Fruit fly (Drosophila melanogaster) whole organism, prepupa: Measurements from ENCODE around the gene CG18223.

Source experiments
- Blimp-1 ChIP-seq: fragments of 200-800 bp; sonication (Bioruptor generic); optimal IDR thresholded peaks from 3 replicates; lab custom pipeline; 2017; ENCODE audit warnings: missing biosample characterization, missing genetic modification characterization, mild to moderate bottlenecking, moderate library complexity, missing genetic modification reagents
- CG10631 ChIP-seq: fragments of 200-800 bp; sonication (Bioruptor generic); optimal IDR thresholded peaks from 2 replicates; lab custom pipeline; 2016; ENCODE audit warnings: missing biosample characterization, missing genetic modification characterization
- CG10669 ChIP-seq: fragments of 200-800 bp; sonication (Bioruptor generic); optimal IDR thresholded peaks from 3 replicates; lab custom pipeline; 2018; ENCODE audit warnings: missing biosample characterization, mild to moderate bottlenecking, missing genetic modification characterization, moderate library complexity
- CG11294 ChIP-seq: fragments of 200-800 bp; sonication (Bioruptor generic); IDR thresholded peaks from 2 replicates; pipeline ENCODE4 v1.3.6; 2022; ENCODE audit warnings: missing biosample characterization, missing genetic modification characterization
- CG1621 ChIP-seq: fragments of 200-800 bp; sonication (Bioruptor generic); optimal IDR thresholded peaks from 3 replicates; lab custom pipeline; 2018; ENCODE audit warnings: missing biosample characterization, mild to moderate bottlenecking, missing genetic modification characterization
- CG16779 ChIP-seq: fragments of 200-800 bp; sonication (Bioruptor generic); optimal IDR thresholded peaks from 3 replicates; lab custom pipeline; 2017; ENCODE audit warnings: missing biosample characterization, mild to moderate bottlenecking, missing genetic modification characterization
- CG31627 ChIP-seq: fragments of 200-800 bp; sonication (Bioruptor generic); optimal IDR thresholded peaks from 3 replicates; lab custom pipeline; 2016; ENCODE audit warnings: missing biosample characterization, missing genetic modification characterization
- CG32006 ChIP-seq: fragments of 200-800 bp; sonication (Bioruptor generic); optimal IDR thresholded peaks from 3 replicates; lab custom pipeline; 2017; ENCODE audit warnings: missing biosample characterization, mild to moderate bottlenecking, missing genetic modification characterization
- CG3919 ChIP-seq: fragments of 200-800 bp; sonication (Bioruptor generic); optimal IDR thresholded peaks from 3 replicates; lab custom pipeline; 2016; ENCODE audit warnings: missing biosample characterization, missing genetic modification characterization
- CG4318 ChIP-seq: fragments of 200-800 bp; sonication (Bioruptor generic); optimal IDR thresholded peaks from 3 replicates; lab custom pipeline; 2017; ENCODE audit warnings: missing biosample characterization, mild to moderate bottlenecking, missing genetic modification characterization
- CG6276 ChIP-seq: fragments of 200-800 bp; sonication (Bioruptor generic); optimal IDR thresholded peaks from 2 replicates; lab custom pipeline; 2017; ENCODE audit warnings: missing biosample characterization, mild to moderate bottlenecking, missing genetic modification characterization
- CG6792 ChIP-seq: fragments of 200-800 bp; sonication (Bioruptor generic); optimal IDR thresholded peaks from 3 replicates; lab custom pipeline; 2016; ENCODE audit warnings: missing biosample characterization, missing genetic modification characterization
- CG6808 ChIP-seq: fragments of 200-800 bp; sonication (Bioruptor generic); optimal IDR thresholded peaks from 3 replicates; lab custom pipeline; 2017; ENCODE audit warnings: missing biosample characterization, missing genetic modification characterization, mild to moderate bottlenecking, moderate library complexity, missing genetic modification reagents
- CG6854 ChIP-seq: fragments of 200-800 bp; sonication (Bioruptor generic); optimal IDR thresholded peaks from 2 replicates; lab custom pipeline; 2017; ENCODE audit warnings: missing biosample characterization, mild to moderate bottlenecking, missing genetic modification characterization
- CG8119 ChIP-seq: fragments of 200-800 bp; sonication (Bioruptor generic); IDR thresholded peaks from 3 replicates; pipeline ENCODE4 v1.3.6; 2022; ENCODE audit warnings: missing biosample characterization, missing genetic modification characterization
- CG8319 ChIP-seq: fragments of 200-800 bp; sonication (Bioruptor generic); optimal IDR thresholded peaks from 3 replicates; lab custom pipeline; 2016; ENCODE audit warnings: missing biosample characterization, missing genetic modification characterization
- CG8632 ChIP-seq: fragments of 200-800 bp; sonication (Bioruptor generic); optimal IDR thresholded peaks from 3 replicates; lab custom pipeline; 2016; ENCODE audit warnings: missing biosample characterization, missing genetic modification characterization
- CG9139 ChIP-seq: fragments of 200-800 bp; sonication (Bioruptor generic); optimal IDR thresholded peaks from 3 replicates; lab custom pipeline; 2017; ENCODE audit warnings: missing biosample characterization, mild to moderate bottlenecking, missing genetic modification characterization
- Eip75B ChIP-seq: fragments of 200-800 bp; sonication (Bioruptor generic); optimal IDR thresholded peaks from 3 replicates; lab custom pipeline; 2016; ENCODE audit warnings: missing biosample characterization, missing genetic modification characterization
- Eip78C ChIP-seq: fragments of 200-800 bp; sonication (Bioruptor generic); peaks from one replicate; lab custom pipeline; 2016; ENCODE audit warnings: missing biosample characterization, missing genetic modification characterization
- Eip93F ChIP-seq: fragments of 200-800 bp; sonication (Bioruptor generic); optimal IDR thresholded peaks from 2 replicates; lab custom pipeline; 2016; ENCODE audit warnings: missing biosample characterization, mild to moderate bottlenecking, missing genetic modification characterization
- Ets21C ChIP-seq: fragments of 200-800 bp; sonication (Bioruptor generic); optimal IDR thresholded peaks from 3 replicates; lab custom pipeline; 2016; ENCODE audit warnings: missing biosample characterization, missing genetic modification characterization
- Ets96B ChIP-seq: fragments of 200-800 bp; optimal IDR thresholded peaks from 2 replicates; lab custom pipeline; 2019; ENCODE audit warnings: missing biosample characterization, mild to moderate bottlenecking, missing genetic modification characterization, moderate library complexity
- Gug ChIP-seq: fragments of 200-800 bp; sonication (Bioruptor generic); IDR thresholded peaks from 2 replicates; pipeline ENCODE4 v1.3.6; 2022; ENCODE audit warnings: missing biosample characterization, missing genetic modification characterization
- Hr38 ChIP-seq: sonication (Bioruptor generic); optimal IDR thresholded peaks from 2 replicates; lab custom pipeline; 2016; ENCODE audit warnings: missing biosample characterization, missing genetic modification characterization
- Hr39 ChIP-seq: fragments of 200-800 bp; sonication (Bioruptor generic); optimal IDR thresholded peaks from 2 replicates; lab custom pipeline; 2016; ENCODE audit warnings: missing biosample characterization, missing genetic modification characterization
- Hr4 ChIP-seq: fragments of 200-800 bp; sonication (Bioruptor generic); optimal IDR thresholded peaks from 3 replicates; lab custom pipeline; 2016; ENCODE audit warnings: missing biosample characterization, missing genetic modification characterization
- Lpt ChIP-seq: fragments of 200-800 bp; sonication (Bioruptor generic); optimal IDR thresholded peaks from 3 replicates; lab custom pipeline; 2016; ENCODE audit warnings: missing biosample characterization, missing genetic modification characterization
- Met ChIP-seq: fragments of 200-800 bp; sonication (Bioruptor generic); optimal IDR thresholded peaks from 3 replicates; lab custom pipeline; 2016; ENCODE audit warnings: missing biosample characterization, missing genetic modification characterization
- OdsH ChIP-seq: fragments of 200-800 bp; sonication (Bioruptor generic); optimal IDR thresholded peaks from 3 replicates; lab custom pipeline; 2016; ENCODE audit warnings: missing biosample characterization, missing genetic modification characterization
- Smox ChIP-seq: fragments of 200-800 bp; sonication (Bioruptor generic); optimal IDR thresholded peaks from 3 replicates; lab custom pipeline; 2016; ENCODE audit warnings: missing biosample characterization, missing genetic modification characterization
- Sox102F ChIP-seq: fragments of 200-800 bp; sonication (Bioruptor generic); optimal IDR thresholded peaks from 2 replicates; lab custom pipeline; 2016; ENCODE audit warnings: missing biosample characterization, mild to moderate bottlenecking, missing genetic modification characterization
- Sox14 ChIP-seq: fragments of 200-800 bp; sonication (Bioruptor generic); optimal IDR thresholded peaks from 3 replicates; lab custom pipeline; 2016; ENCODE audit warnings: missing biosample characterization, missing genetic modification characterization
- achi ChIP-seq: fragments of 200-800 bp; sonication (Bioruptor generic); optimal IDR thresholded peaks from 3 replicates; lab custom pipeline; 2016; ENCODE audit warnings: missing biosample characterization, missing genetic modification characterization
- acj6 ChIP-seq: fragments of 200-800 bp; sonication (Bioruptor generic); optimal IDR thresholded peaks from 3 replicates; lab custom pipeline; 2016; ENCODE audit warnings: missing biosample characterization, missing genetic modification characterization
- cyc ChIP-seq: fragments of 200-800 bp; sonication (Bioruptor generic); optimal IDR thresholded peaks from 3 replicates; lab custom pipeline; 2016; ENCODE audit warnings: missing biosample characterization, missing genetic modification characterization
- esn ChIP-seq: fragments of 200-800 bp; sonication (Bioruptor generic); optimal IDR thresholded peaks from 2 replicates; lab custom pipeline; 2016; ENCODE audit warnings: missing biosample characterization, mild to moderate bottlenecking, missing genetic modification characterization, moderate library complexity
- fd85E ChIP-seq: fragments of 200-800 bp; sonication (Bioruptor generic); optimal IDR thresholded peaks from 3 replicates; lab custom pipeline; 2016; ENCODE audit warnings: missing biosample characterization, missing genetic modification characterization
- fkh ChIP-seq: fragments of 200-800 bp; sonication (Bioruptor generic); optimal IDR thresholded peaks from 3 replicates; lab custom pipeline; 2017; ENCODE audit warnings: missing biosample characterization, mild to moderate bottlenecking, missing genetic modification characterization, moderate library complexity
- net ChIP-seq: fragments of 200-800 bp; sonication (Bioruptor generic); optimal IDR thresholded peaks from 3 replicates; lab custom pipeline; 2016; ENCODE audit warnings: missing biosample characterization, missing genetic modification characterization
- pdm3 ChIP-seq: fragments of 200-800 bp; sonication (Bioruptor generic); optimal IDR thresholded peaks from 3 replicates; lab custom pipeline; 2016; ENCODE audit warnings: missing biosample characterization, missing genetic modification characterization
- salr ChIP-seq, 2 experiments: fragments of 200-800 bp; sonication (Bioruptor generic); optimal IDR thresholded peaks; 3 replicates each; lab custom pipeline; 2016 to 2018; ENCODE audit warnings: missing biosample characterization in 2 of 2, missing genetic modification characterization in 2 of 2, mild to moderate bottlenecking in 1 of 2
- spab ChIP-seq: fragments of 200-800 bp; sonication (Bioruptor generic); optimal IDR thresholded peaks from 2 replicates; lab custom pipeline; 2017; ENCODE audit warnings: missing biosample characterization, mild to moderate bottlenecking, missing genetic modification characterization, missing genetic modification reagents
- ss ChIP-seq, 2 experiments: fragments of 200-800 bp; sonication (Bioruptor generic); optimal IDR thresholded peaks; 2 replicates in 1 of 2; 3 replicates in 1 of 2; lab custom pipeline; 2017 to 2018; ENCODE audit warnings: mild to moderate bottlenecking in 2 of 2, missing biosample characterization in 2 of 2, missing genetic modification characterization in 2 of 2, moderate library complexity in 1 of 2
- svp ChIP-seq: fragments of 200-800 bp; sonication (Bioruptor generic); peaks from one replicate; lab custom pipeline; 2016; ENCODE audit warnings: missing biosample characterization, missing genetic modification characterization
- topi ChIP-seq: fragments of 200-800 bp; sonication (Bioruptor generic); optimal IDR thresholded peaks from 3 replicates; lab custom pipeline; 2016; ENCODE audit warnings: missing biosample characterization, missing genetic modification characterization
- vri ChIP-seq: fragments of 200-800 bp; sonication (Bioruptor generic); optimal IDR thresholded peaks from 3 replicates; lab custom pipeline; 2016; ENCODE audit warnings: missing biosample characterization, mild to moderate bottlenecking, missing genetic modification characterization

Gene CG18223

DNA sequence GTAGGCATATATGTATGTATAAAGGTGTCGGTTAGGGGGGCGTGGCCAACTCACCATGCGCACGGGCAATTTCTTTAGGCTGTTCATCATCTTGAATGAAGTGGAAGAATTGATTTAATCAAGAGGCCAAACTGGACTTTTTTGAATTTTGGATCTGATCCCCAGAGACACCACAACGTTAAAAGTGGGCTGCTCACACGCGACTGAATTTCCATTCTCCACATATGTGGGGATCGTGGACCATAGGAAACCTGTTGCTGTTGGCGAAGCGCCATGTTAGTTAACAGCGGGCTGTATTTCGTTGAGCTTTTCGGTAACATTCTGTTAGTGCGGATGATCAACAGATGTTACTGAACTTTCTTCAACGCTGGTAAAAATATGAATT is 22.0 kb downstream of the CG18223 start, which contains the start of gene CG3902 (continued):
- TF ChIP-seq CG6276 (GFP tag; lab: Kevin White, UChicago), result no peak
- no peak for TF ChIP-seq svp (GFP tag; lab: Kevin White, UChicago)
- TF ChIP-seq CG8119 (GFP tag; lab: Robert Waterston, UW), result peak; percentile 44; the same call in 1 of the 3 replicates

DNA sequence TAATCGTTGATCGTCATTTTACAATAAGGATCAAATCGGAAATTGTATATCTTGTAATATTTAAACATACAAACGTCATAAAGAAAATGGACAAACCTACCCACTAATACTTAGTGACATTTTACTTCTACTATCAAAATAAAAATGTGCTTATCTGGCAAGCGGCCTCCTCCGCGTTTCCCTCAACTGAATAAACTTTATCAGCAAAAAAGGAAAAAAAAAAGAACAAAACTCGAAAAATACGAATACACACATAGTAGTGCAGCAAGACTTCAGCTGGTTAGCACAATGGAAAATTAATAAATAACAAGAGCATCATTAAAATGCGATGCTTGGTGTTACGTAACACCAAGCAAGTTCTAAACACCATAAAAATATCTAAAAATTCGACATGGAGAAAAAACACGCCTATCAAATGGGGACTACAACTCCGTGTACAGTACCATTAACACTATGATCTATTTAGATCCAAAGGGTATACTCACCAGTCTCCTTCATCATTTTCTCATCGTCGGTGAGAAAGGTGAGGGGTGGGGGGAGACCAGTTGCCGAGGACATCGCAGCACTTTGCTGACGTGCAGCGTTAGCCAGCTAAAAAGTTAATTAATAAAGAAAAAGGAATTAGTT is 22.5 kb downstream of the CG18223 start:
- no peak for TF ChIP-seq CG6854 (GFP tag; lab: Kevin White, UChicago)
- TF ChIP-seq vri, result peak; percentile 77
- TF ChIP-seq, all 60 proteins: peak for 1

- TF ChIP-seq Hr4 (GFP tag; lab: Kevin White, UChicago) (no peak), CG6792 (no peak), spab (no peak), CG8632 (no peak), Ets96B (tag; lab: Kevin White, UChicago) (no peak), CG4318 (GFP tag; lab: Kevin White, UChicago) (no peak), fkh (GFP tag; lab: Kevin White, UChicago) (no peak), CG31627 (no peak), CG8119 (GFP tag; lab: Robert Waterston, UW) (no peak), Eip75B (GFP tag; lab: Kevin White, UChicago) (no peak), CG6854 (GFP tag; lab: Kevin White, UChicago) (peak; percentile 15), CG10669 (GFP tag; lab: Kevin White, UChicago) (no peak), ss (GFP tag; optimal IDR thresholded peaks at IDR 0.05; lab: Kevin White, UChicago) (peak; percentile 40 to 56), Hr39 (GFP tag; lab: Kevin White, UChicago) (no peak), Gug (GFP tag; lab: Robert Waterston, UW) (no peak), Eip93F (GFP tag; lab: Kevin White, UChicago) (no peak), CG3919 (GFP tag; lab: Kevin White, UChicago) (no peak), CG9139 (GFP tag; lab: Kevin White, UChicago) (no peak), CG10631 (GFP tag; lab: Kevin White, UChicago) (no peak), Met (GFP tag; lab: Kevin White, UChicago) (no peak), CG6808 (GFP tag; lab: Kevin White, UChicago) (peak; percentile 10), cyc (no peak), CG16779 (tag; lab: Kevin White, UChicago) (no peak), vri (peak; percentile 27), Lpt (GFP tag; lab: Kevin White, UChicago) (no peak), net (GFP tag; lab: Kevin White, UChicago) (no peak), Hr38 (GFP tag; lab: Kevin White, UChicago) (no peak), CG6276 (GFP tag; lab: Kevin White, UChicago) (no peak), salr (GFP tag; optimal IDR thresholded peaks at IDR 0.05; lab: Kevin White, UChicago) (no peak), fd85E (GFP tag; lab: Kevin White, UChicago) (no peak), Eip78C (no peak), acj6 (GFP tag; lab: Kevin White, UChicago) (no peak), CG1621 (tag; lab: Kevin White, UChicago) (peak; percentile 47), pdm3 (GFP tag; lab: Kevin White, UChicago) (no peak), esn (GFP tag; lab: Kevin White, UChicago) (no peak), Ets21C (GFP tag; lab: Kevin White, UChicago) (no peak), achi (GFP tag; lab: Kevin White, UChicago) (no peak), Smox (no peak), topi (GFP tag; lab: Kevin White, UChicago) (no peak), OdsH (GFP tag; lab: Kevin White, UChicago) (no peak), Blimp-1 (GFP tag; lab: Kevin White, UChicago) (no peak), Sox102F (GFP tag; lab: Kevin White, UChicago) (no peak), Sox14 (no peak), CG8319 (GFP tag; lab: Kevin White, UChicago) (no peak), CG32006 (GFP tag; lab: Kevin White, UChicago) (no peak), CG11294 (GFP tag; lab: Robert Waterston, UW) (no peak)
Observed at dm6 chr3L:18896297-18896863, 23.7 kb downstream of the CG18223 start.
